Worm (Caenorhabditis elegans): ENCODE data around the gene maa-1.
A peak's percentile ranks its signal among the peaks of the same experiment; 100 is the strongest.

DNA sequence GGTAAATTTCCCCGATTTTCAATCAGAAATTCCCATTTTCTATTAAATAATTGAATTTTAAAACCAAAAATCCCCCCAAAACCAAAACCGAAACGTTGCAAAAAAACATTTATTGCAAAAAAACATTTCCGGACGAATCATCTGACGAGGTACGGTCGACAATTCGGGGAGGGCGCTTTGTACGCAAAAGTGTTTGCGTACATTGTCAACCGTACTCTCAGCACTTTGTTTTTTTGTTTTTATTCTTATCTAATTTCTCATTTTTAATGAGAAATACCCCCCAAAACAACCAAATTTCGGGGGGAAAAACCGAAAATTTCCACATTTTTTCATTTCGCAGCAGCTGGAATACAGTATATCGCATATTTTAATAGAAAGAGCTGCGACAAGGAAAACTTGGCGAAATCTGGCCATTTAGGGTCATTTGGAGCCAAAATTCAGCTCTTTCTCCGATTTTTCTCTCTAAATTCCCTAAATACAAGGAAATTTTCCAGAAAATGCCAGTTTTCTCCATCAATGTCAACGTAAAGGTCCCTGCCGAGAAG is 25.4 kb upstream of the maa-1 start, which contains the start of gene mif-1:
- TF ChIP-seq lin-11 (tag; optimal IDR thresholded peaks at IDR 0.05) (no peak), ztf-11 (tag; optimal IDR thresholded peaks at IDR 0.05) (no peak), elt-3 (tag; optimal IDR thresholded peaks at IDR 0.05) (no peak), nhr-237 (tag; optimal IDR thresholded peaks at IDR 0.05) (no peak), ceh-82 (tag; optimal IDR thresholded peaks at IDR 0.05) (no peak), nhr-129 (tag; optimal IDR thresholded peaks at IDR 0.05) (peak; percentile 41), R02D3.7 (tag; optimal IDR thresholded peaks at IDR 0.05) (no peak), nhr-10 (tag; optimal IDR thresholded peaks at IDR 0.05) (no peak), ama-1 (optimal IDR thresholded peaks at IDR 0.05) (no peak), zag-1 (tag; optimal IDR thresholded peaks at IDR 0.05) (no peak), unc-39 (tag; optimal IDR thresholded peaks at IDR 0.05) (no peak)
